Worm (Caenorhabditis elegans): ENCODE results near the gene pix-1.

pix-1 gene

DNA sequence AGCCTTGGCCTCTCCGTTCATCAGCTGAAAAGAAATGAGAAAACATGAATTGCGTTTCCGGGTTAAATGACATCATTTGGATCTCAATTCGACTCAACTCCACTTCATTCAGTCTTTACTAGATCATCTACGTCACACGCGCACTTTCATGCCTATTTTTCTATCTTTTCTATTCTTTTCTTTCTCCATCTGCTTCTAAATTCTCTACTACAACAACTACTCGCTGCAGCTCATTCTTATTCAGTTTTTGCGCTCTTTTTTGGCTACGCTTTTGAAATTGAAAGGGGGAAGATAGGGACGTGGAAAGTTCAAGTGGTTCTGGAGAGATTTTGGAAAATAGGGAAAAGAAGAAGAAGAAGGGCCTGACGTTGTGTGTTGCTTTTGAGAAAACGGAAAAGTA is 41.5 kb downstream of the pix-1 start (continued):
- TF ChIP-seq ceh-63 (GFP tag; optimal IDR thresholded peaks at IDR 0.05) (no peak), nhr-76 (tag; optimal IDR thresholded peaks at IDR 0.05) (no peak), efl-1 (optimal IDR thresholded peaks at IDR 0.05) (peak; percentile 7 to 21), efl-1 (GFP tag; optimal IDR thresholded peaks at IDR 0.05 in 1 of 2) (no peak), nhr-47 (tag; optimal IDR thresholded peaks at IDR 0.05) (peak; percentile 50), fos-1 (tag; optimal IDR thresholded peaks at IDR 0.05) (peak; percentile 7), sox-4 (tag; optimal IDR thresholded peaks at IDR 0.05) (no peak), dsc-1 (tag; optimal IDR thresholded peaks at IDR 0.05) (no peak), pqm-1 (tag; optimal IDR thresholded peaks at IDR 0.05) (no peak), fkh-10 (GFP tag; optimal IDR thresholded peaks at IDR 0.05) (peak; percentile 88), nhr-28 (tag; optimal IDR thresholded peaks at IDR 0.05) (no peak), nhr-90 (tag; optimal IDR thresholded peaks at IDR 0.05; ENCODE audit: poor library complexity) (no peak), nhr-84 (tag; optimal IDR thresholded peaks at IDR 0.05) (no peak), lin-13 (GFP tag; optimal IDR thresholded peaks at IDR 0.05) (peak; percentile 0), lin-14 (GFP tag; optimal IDR thresholded peaks at IDR 0.05) (peak; percentile 93), nhr-11 (tag; optimal IDR thresholded peaks at IDR 0.05) (no peak), unc-130 (tag; optimal IDR thresholded peaks at IDR 0.05) (no peak), sup-37 (GFP tag; optimal IDR thresholded peaks at IDR 0.05) (no peak), elt-3 (tag; optimal IDR thresholded peaks at IDR 0.05) (no peak), egl-13 (tag; optimal IDR thresholded peaks at IDR 0.05) (no peak), C16A3.4 (tag; optimal IDR thresholded peaks at IDR 0.05) (no peak), lin-15B (tag; optimal IDR thresholded peaks at IDR 0.05) (no peak), Y116A8C.19 (tag; optimal IDR thresholded peaks at IDR 0.05; ENCODE audit: borderline replicate concordance) (no peak), mep-1 (tag; optimal IDR thresholded peaks at IDR 0.05) (peak; percentile 54), ceh-8 (GFP tag; optimal IDR thresholded peaks at IDR 0.05) (peak; percentile 12), fkh-8 (tag; optimal IDR thresholded peaks at IDR 0.05) (peak; percentile 81), hlh-17 (GFP tag; optimal IDR thresholded peaks at IDR 0.05; ENCODE audit: borderline replicate concordance) (no peak), C04F5.9 (tag; optimal IDR thresholded peaks at IDR 0.05) (no peak), alr-1 (tag; optimal IDR thresholded peaks at IDR 0.05; ENCODE audit: borderline replicate concordance) (no peak), ceh-88 (GFP tag; IDR thresholded peaks at IDR 0.05) (no peak), blmp-1 (tag; optimal IDR thresholded peaks at IDR 0.05) (peak; percentile 3), ztf-4 (tag; optimal IDR thresholded peaks at IDR 0.05) (peak; percentile 39), swsn-7 (tag; optimal IDR thresholded peaks at IDR 0.05) (peak; percentile 15), ceh-82 (tag; optimal IDR thresholded peaks at IDR 0.05) (peak in 1 of 3 experiments; percentile 32), ceh-90 (tag; optimal IDR thresholded peaks at IDR 0.05) (no peak), hpl-2 (GFP tag; optimal IDR thresholded peaks at IDR 0.05) (no peak), snu-23 (GFP tag; optimal IDR thresholded peaks at IDR 0.05) (peak; percentile 16), jun-1 (tag; optimal IDR thresholded peaks at IDR 0.05) (no peak), grh-1 (GFP tag; IDR thresholded peaks at IDR 0.05) (no peak), unc-30 (tag; optimal IDR thresholded peaks at IDR 0.05) (no peak), lin-35 (GFP tag; optimal IDR thresholded peaks at IDR 0.05) (no peak), fkh-4 (tag; optimal IDR thresholded peaks at IDR 0.05; ENCODE audit: borderline replicate concordance) (no peak), nhr-237 (tag; optimal IDR thresholded peaks at IDR 0.05) (no peak), unc-62 (GFP tag; optimal IDR thresholded peaks at IDR 0.05) (no peak), dpl-1 (GFP tag; optimal IDR thresholded peaks at IDR 0.05) (peak in 1 of 3 experiments; percentile 18), tbx-2 (tag; optimal IDR thresholded peaks at IDR 0.05) (peak; percentile 64), pax-3 (tag; optimal IDR thresholded peaks at IDR 0.05) (no peak), nhr-20 (tag; optimal IDR thresholded peaks at IDR 0.05) (peak; percentile 21), ztf-11 (tag; optimal IDR thresholded peaks at IDR 0.05) (no peak), tlp-1 (tag; optimal IDR thresholded peaks at IDR 0.05) (no peak)

All from whole organism, L1 larva.